Fruit fly (Drosophila melanogaster): ENCODE data around the gene CG32023.

CG32023 gene

dm6 chr3L:8765969-8766538 lies 37.9 kb downstream of the CG32023 start (continued):
- TF ChIP-seq CG1621 (tag; optimal IDR thresholded peaks at IDR 0.05), result peak; percentile 98
- TF ChIP-seq esn (GFP tag; optimal IDR thresholded peaks at IDR 0.05), result peak; percentile 99
- TF ChIP-seq eg (GFP tag; IDR thresholded peaks at IDR 0.05), result peak; percentile 96
- TF ChIP-seq dsx (GFP tag; optimal IDR thresholded peaks at IDR 0.05; ENCODE audit: poor library complexity, severe bottlenecking), result peak; percentile 55
- TF ChIP-seq CG31627 (GFP tag; optimal IDR thresholded peaks at IDR 0.05), result peak; percentile 99
- peak; percentile 96 for TF ChIP-seq CG6276 (GFP tag; optimal IDR thresholded peaks at IDR 0.05)
- peak; percentile 98 for TF ChIP-seq CG6808 (GFP tag; optimal IDR thresholded peaks at IDR 0.05)
- TF ChIP-seq salr (GFP tag; optimal IDR thresholded peaks at IDR 0.05), result peak; percentile 97 to 99
- peak; percentile 72 for TF ChIP-seq fkh (GFP tag; optimal IDR thresholded peaks at IDR 0.05)
- TF ChIP-seq Met (GFP tag; optimal IDR thresholded peaks at IDR 0.05), result peak; percentile 99
- TF ChIP-seq CG6854 (GFP tag; optimal IDR thresholded peaks at IDR 0.05), result peak; percentile 96
- peak; percentile 97 for TF ChIP-seq net (GFP tag; optimal IDR thresholded peaks at IDR 0.05)
- peak; percentile 98 for TF ChIP-seq CG34406 (GFP tag; optimal IDR thresholded peaks at IDR 0.05)

- TF ChIP-seq CG10669 (GFP tag; optimal IDR thresholded peaks at IDR 0.05) (no peak), CG7368 (GFP tag; optimal IDR thresholded peaks at IDR 0.05) (no peak), CG3919 (GFP tag; optimal IDR thresholded peaks at IDR 0.05) (no peak), CG6854 (GFP tag; optimal IDR thresholded peaks at IDR 0.05) (no peak), OdsH (GFP tag; optimal IDR thresholded peaks at IDR 0.05) (no peak), lz (GFP tag; optimal IDR thresholded peaks at IDR 0.05) (no peak), net (GFP tag; optimal IDR thresholded peaks at IDR 0.05) (no peak), Hr38 (GFP tag; optimal IDR thresholded peaks at IDR 0.05) (no peak), CG34406 (GFP tag; optimal IDR thresholded peaks at IDR 0.05) (no peak), esn (GFP tag; optimal IDR thresholded peaks at IDR 0.05) (no peak), salr (GFP tag; optimal IDR thresholded peaks at IDR 0.05) (peak in 1 of 2 experiments; percentile 20), acj6 (GFP tag; optimal IDR thresholded peaks at IDR 0.05) (no peak), dsx (GFP tag; optimal IDR thresholded peaks at IDR 0.05; ENCODE audit: poor library complexity, severe bottlenecking) (peak; percentile 100), eg (GFP tag; IDR thresholded peaks at IDR 0.05) (peak; percentile 97), achi (GFP tag; optimal IDR thresholded peaks at IDR 0.05) (peak; percentile 42), Sox15 (GFP tag; optimal IDR thresholded peaks at IDR 0.05) (no peak), vri (GFP tag; optimal IDR thresholded peaks at IDR 0.05) (no peak), topi (GFP tag; optimal IDR thresholded peaks at IDR 0.05) (no peak), Ets21C (GFP tag; optimal IDR thresholded peaks at IDR 0.05) (no peak), CG8319 (GFP tag; optimal IDR thresholded peaks at IDR 0.05) (no peak), Eip93F (GFP tag; optimal IDR thresholded peaks at IDR 0.05) (no peak), Hr4 (GFP tag; optimal IDR thresholded peaks at IDR 0.05) (peak; percentile 81), Hr39 (GFP tag; optimal IDR thresholded peaks at IDR 0.05) (no peak), fd85E (GFP tag; optimal IDR thresholded peaks at IDR 0.05) (no peak), CG4318 (GFP tag; optimal IDR thresholded peaks at IDR 0.05) (peak; percentile 9), CG11902 (GFP tag; optimal IDR thresholded peaks at IDR 0.05) (no peak), CG8119 (GFP tag; IDR thresholded peaks at IDR 0.05) (peak; percentile 96), CG11762 (GFP tag; optimal IDR thresholded peaks at IDR 0.05; ENCODE audit: insufficient read depth) (no peak), CG6276 (GFP tag; optimal IDR thresholded peaks at IDR 0.05) (peak; percentile 55), CG10631 (GFP tag; optimal IDR thresholded peaks at IDR 0.05) (no peak), ss (GFP tag; optimal IDR thresholded peaks at IDR 0.05) (no peak), Lpt (GFP tag; optimal IDR thresholded peaks at IDR 0.05) (peak; percentile 82), pdm3 (GFP tag; optimal IDR thresholded peaks at IDR 0.05) (no peak), CG6808 (GFP tag; optimal IDR thresholded peaks at IDR 0.05) (no peak), Ets96B (tag; optimal IDR thresholded peaks at IDR 0.05) (peak; percentile 45), CG11294 (GFP tag; IDR thresholded peaks at IDR 0.05) (peak; percentile 91), CG9139 (GFP tag; optimal IDR thresholded peaks at IDR 0.05) (no peak), Smox (GFP tag; optimal IDR thresholded peaks at IDR 0.05) (no peak), Gug (GFP tag; IDR thresholded peaks at IDR 0.05) (peak; percentile 93), CG15336 (GFP tag; IDR thresholded peaks at IDR 0.05) (peak; percentile 98), Blimp-1 (GFP tag; optimal IDR thresholded peaks at IDR 0.05) (no peak), CG31627 (GFP tag; optimal IDR thresholded peaks at IDR 0.05) (no peak), CG6163 (GFP tag; IDR thresholded peaks at IDR 0.05) (peak; percentile 96), Eip75B (GFP tag; optimal IDR thresholded peaks at IDR 0.05) (no peak), fkh (GFP tag; optimal IDR thresholded peaks at IDR 0.05) (no peak), Sox14 (GFP tag; optimal IDR thresholded peaks at IDR 0.05) (no peak)
Observed at dm6 chr3L:8765493-8765892, 38.5 kb downstream of the CG32023 start.
